Fruit fly (Drosophila melanogaster) whole organism, adult: ENCODE results near the gene CG1774.

Experiments used
- CG11617 ChIP-seq: fragments of 200-800 bp; sonication (Bioruptor generic); optimal IDR thresholded peaks from 2 replicates; lab custom pipeline; 2017; ENCODE audit warnings: mild to moderate bottlenecking, missing biosample characterization, missing genetic modification reagents, missing genetic modification characterization
- CG1620 ChIP-seq: fragments of 200-800 bp; sonication (Bioruptor generic); optimal IDR thresholded peaks from 2 replicates; lab custom pipeline; 2016; ENCODE audit warnings: missing biosample characterization, missing genetic modification characterization
- CG5204 ChIP-seq: fragments of 200-800 bp; sonication (Bioruptor generic); optimal IDR thresholded peaks from 2 replicates; lab custom pipeline; 2016; ENCODE audit warnings: missing biosample characterization, missing genetic modification characterization
- CG7045 ChIP-seq: fragments of 200-800 bp; sonication (Bioruptor generic); optimal IDR thresholded peaks from 2 replicates; lab custom pipeline; 2017; ENCODE audit warnings: missing biosample characterization, mild to moderate bottlenecking, missing genetic modification characterization
- Clk ChIP-seq: fragments of 200-800 bp; sonication (Bioruptor generic); optimal IDR thresholded peaks from 2 replicates; lab custom pipeline; 2017; ENCODE audit warnings: missing biosample characterization, missing genetic modification characterization
- cic ChIP-seq: fragments of 200-800 bp; sonication (Bioruptor generic); optimal IDR thresholded peaks from 2 replicates; lab custom pipeline; 2017; ENCODE audit warnings: missing biosample characterization, mild to moderate bottlenecking, missing genetic modification characterization, moderate library complexity
- cnc ChIP-seq, 2 experiments: fragments of >200 bp; optimal IDR thresholded peaks; 2 replicates each; lab custom pipeline; 2017
- ovo ChIP-seq: fragments of 200-800 bp; sonication (Bioruptor generic); optimal IDR thresholded peaks from 2 replicates; lab custom pipeline; 2016; ENCODE audit warnings: missing biosample characterization, missing genetic modification characterization
- tj ChIP-seq: fragments of 200-800 bp; sonication (Bioruptor generic); optimal IDR thresholded peaks from 3 replicates; lab custom pipeline; 2017; ENCODE audit warnings: missing biosample characterization, mild to moderate bottlenecking, missing genetic modification characterization, moderate library complexity

- TF ChIP-seq CG7045 (no peak), CG1620 (GFP tag; lab: Kevin White, UChicago) (no peak), cnc (optimal IDR thresholded peaks at IDR 0.05; lab: Kevin White, UChicago) (no peak), ovo (GFP tag; lab: Kevin White, UChicago) (no peak), CG5204 (no peak), CG11617 (no peak), cic (no peak), Clk (GFP tag; lab: Kevin White, UChicago) (no peak), tj (no peak)
Measured at dm6 chr3R:31627186-31627585, 34.6 kb downstream of the CG1774 start.
